Worm (Caenorhabditis elegans) whole organism, L2 larva: ENCODE measurements around the gene nhl-3.

Experiments
- blmp-1 ChIP-seq: sonication (generic microtip); optimal IDR thresholded peaks from 2 replicates; lab custom pipeline; 2017; ENCODE audit warnings: missing genetic modification characterization, mild to moderate bottlenecking, missing compliant biosample characterization, antibody characterized with exemption, moderate library complexity; ENCODE audit not compliant: insufficient read depth
- ceh-16 ChIP-seq: fragments of 150-350 bp; optimal IDR thresholded peaks from 2 replicates; lab custom pipeline; 2014; ENCODE audit warnings: missing biosample characterization, missing genetic modification characterization
- snpc-4 ChIP-seq: fragments of 150-350 bp; optimal IDR thresholded peaks from 2 replicates; lab custom pipeline; 2014; ENCODE audit warnings: missing biosample characterization, missing genetic modification characterization

ce11 chrII:602020-602419 is at the start of gene nhl-3:
- TF ChIP-seq ceh-16 (tag; lab: Kevin White, UChicago) (no peak), blmp-1 (tag; lab: Kevin White, UChicago) (no peak), snpc-4 (tag; lab: Kevin White, UChicago) (no peak)
